Fruit fly (Drosophila melanogaster) whole organism, embryonic: Measurements from ENCODE around the gene Kr-h1.
A peak's percentile ranks its signal among the peaks of the same experiment; 100 is the strongest.

Experiments used
- ATbp ChIP-seq: fragments of 200-800 bp; sonication (Bioruptor generic); optimal IDR thresholded peaks from 2 replicates; lab custom pipeline; 2017; ENCODE audit warnings: missing biosample characterization, mild to moderate bottlenecking, missing genetic modification characterization, missing genetic modification reagents
- B-H2 ChIP-seq: fragments of 200-800 bp; sonication (Bioruptor generic); optimal IDR thresholded peaks from 2 replicates; lab custom pipeline; 2018; ENCODE audit warnings: missing biosample characterization, mild to moderate bottlenecking, missing genetic modification characterization
- CG10274 ChIP-seq: fragments of 200-800 bp; sonication (Bioruptor generic); optimal IDR thresholded peaks from 3 replicates; lab custom pipeline; 2017; ENCODE audit warnings: missing biosample characterization, mild to moderate bottlenecking, missing genetic modification characterization
- CG10366 ChIP-seq: fragments of 200-800 bp; sonication (Bioruptor generic); IDR thresholded peaks from 2 replicates; pipeline ENCODE4 v1.3.6; 2022; ENCODE audit warnings: missing biosample characterization, missing genetic modification characterization
- CG10462 ChIP-seq: fragments of 200-800 bp; sonication (Bioruptor generic); optimal IDR thresholded peaks from 2 replicates; lab custom pipeline; 2016; ENCODE audit warnings: missing biosample characterization, missing genetic modification characterization
- CG11398 ChIP-seq: fragments of 200-800 bp; sonication (Bioruptor generic); optimal IDR thresholded peaks from 2 replicates; lab custom pipeline; 2016; ENCODE audit warnings: missing biosample characterization, missing genetic modification characterization
- CG12299 ChIP-seq: fragments of 200-800 bp; sonication (Bioruptor generic); optimal IDR thresholded peaks from 2 replicates; lab custom pipeline; 2018; ENCODE audit warnings: missing biosample characterization, mild to moderate bottlenecking, missing genetic modification characterization
- CG1233 ChIP-seq: fragments of 200-800 bp; sonication (Bioruptor generic); optimal IDR thresholded peaks from 4 replicates; lab custom pipeline; 2018; ENCODE audit warnings: missing biosample characterization, mild to moderate bottlenecking, missing genetic modification characterization
- CG13624 ChIP-seq: fragments of 200-800 bp; sonication (Bioruptor generic); optimal IDR thresholded peaks from 2 replicates; lab custom pipeline; 2016; ENCODE audit warnings: missing biosample characterization, missing genetic modification characterization
- CG13894 ChIP-seq: fragments of 200-800 bp; sonication (Bioruptor generic); optimal IDR thresholded peaks from 3 replicates; lab custom pipeline; 2018; ENCODE audit warnings: missing biosample characterization, mild to moderate bottlenecking, missing genetic modification characterization, moderate library complexity
- CG14667 ChIP-seq: fragments of 200-800 bp; sonication (Bioruptor generic); IDR thresholded peaks from 2 replicates; pipeline ENCODE4 v1.3.6; 2022; ENCODE audit warnings: missing biosample characterization, missing genetic modification characterization
- CG17361 ChIP-seq: fragments of 200-800 bp; sonication (Bioruptor generic); IDR thresholded peaks from 3 replicates; pipeline ENCODE4 v1.3.6; 2022; ENCODE audit warnings: missing biosample characterization, missing genetic modification characterization
- CG2202 ChIP-seq: fragments of 200-800 bp; sonication (Bioruptor generic); optimal IDR thresholded peaks from 2 replicates; lab custom pipeline; 2018; ENCODE audit warnings: missing biosample characterization, mild to moderate bottlenecking, missing genetic modification characterization
- CG30020 ChIP-seq: fragments of 200-800 bp; optimal IDR thresholded peaks from 2 replicates; lab custom pipeline; 2019; ENCODE audit warnings: missing biosample characterization, mild to moderate bottlenecking, missing genetic modification characterization, moderate library complexity
- CG31365 ChIP-seq: fragments of 200-800 bp; sonication (Bioruptor generic); optimal IDR thresholded peaks from 2 replicates; lab custom pipeline; 2018; ENCODE audit warnings: missing biosample characterization, mild to moderate bottlenecking, missing genetic modification characterization
- CG31388 ChIP-seq: fragments of 200-800 bp; sonication (Bioruptor generic); optimal IDR thresholded peaks from 2 replicates; lab custom pipeline; 2016; ENCODE audit warnings: missing biosample characterization, missing genetic modification characterization
- CG34422 ChIP-seq: fragments of 200-800 bp; sonication (Bioruptor generic); IDR thresholded peaks from 3 replicates; pipeline ENCODE4 v1.3.6; 2022; ENCODE audit warnings: missing biosample characterization, missing genetic modification characterization
- CG42726 ChIP-seq: fragments of 200-800 bp; sonication (Bioruptor generic); IDR thresholded peaks from 2 replicates; pipeline ENCODE4 v1.3.6; 2022; ENCODE audit warnings: missing biosample characterization, missing genetic modification characterization; ENCODE audit not compliant: partially characterized antibody
- CG4328 ChIP-seq: fragments of 200-800 bp; sonication (Bioruptor generic); optimal IDR thresholded peaks from 3 replicates; lab custom pipeline; 2017; ENCODE audit warnings: missing biosample characterization, missing genetic modification reagents, missing genetic modification characterization
- CG4617 ChIP-seq: fragments of 200-800 bp; sonication (Bioruptor generic); optimal IDR thresholded peaks from 3 replicates; lab custom pipeline; 2016; ENCODE audit warnings: missing biosample characterization, missing genetic modification characterization, borderline replicate concordance
- CG6854 ChIP-seq: fragments of 200-800 bp; sonication (Bioruptor generic); optimal IDR thresholded peaks from 3 replicates; lab custom pipeline; 2017; ENCODE audit warnings: missing biosample characterization, mild to moderate bottlenecking, missing genetic modification characterization
- CG7745 ChIP-seq: fragments of 200-800 bp; sonication (Bioruptor generic); optimal IDR thresholded peaks from 2 replicates; lab custom pipeline; 2018; ENCODE audit warnings: missing biosample characterization, mild to moderate bottlenecking, missing genetic modification characterization, moderate library complexity
- CG8290 ChIP-seq, 3 experiments: fragments of 200-800 bp; sonication (Bioruptor generic); optimal IDR thresholded peaks; 2 replicates each; lab custom pipeline; 2016 to 2019; ENCODE audit warnings: missing biosample characterization in 3 of 3, missing genetic modification characterization in 3 of 3, mild to moderate bottlenecking in 2 of 3, moderate library complexity in 1 of 3
- Deaf1 ChIP-seq: fragments of 200-800 bp; optimal IDR thresholded peaks from 3 replicates; lab custom pipeline; 2019; ENCODE audit warnings: missing biosample characterization, mild to moderate bottlenecking, missing genetic modification characterization, moderate library complexity
- ERR ChIP-seq: fragments of 200-800 bp; sonication (Bioruptor generic); optimal IDR thresholded peaks from 2 replicates; lab custom pipeline; 2016; ENCODE audit warnings: missing biosample characterization, missing genetic modification characterization
- H15 ChIP-seq: fragments of 200-800 bp; sonication (Bioruptor generic); IDR thresholded peaks from 3 replicates; pipeline ENCODE4 v1.3.6; 2022; ENCODE audit warnings: missing biosample characterization, missing genetic modification characterization
- HLH4C ChIP-seq: fragments of 200-800 bp; sonication (Bioruptor generic); IDR thresholded peaks from 3 replicates; pipeline ENCODE4 v1.3.6; 2022; ENCODE audit warnings: missing biosample characterization, missing genetic modification characterization; ENCODE audit not compliant: partially characterized antibody
- Hr51 ChIP-seq, 2 experiments: fragments of 200-800 bp; sonication (Bioruptor generic); optimal IDR thresholded peaks; 2 replicates in 1 of 2; 3 replicates in 1 of 2; lab custom pipeline; 2016 to 2018; ENCODE audit warnings: missing biosample characterization in 2 of 2, missing genetic modification characterization in 2 of 2, mild to moderate bottlenecking in 1 of 2, moderate library complexity in 1 of 2
- Myb ChIP-seq: fragments of 200-800 bp; sonication (Bioruptor generic); optimal IDR thresholded peaks from 2 replicates; lab custom pipeline; 2016; ENCODE audit warnings: missing biosample characterization, missing genetic modification characterization
- NC2α ChIP-seq: fragments of 200-800 bp; sonication (Bioruptor generic); optimal IDR thresholded peaks from 2 replicates; lab custom pipeline; 2016; ENCODE audit warnings: missing biosample characterization, missing genetic modification characterization
- NK7.1 ChIP-seq: fragments of 200-800 bp; sonication (Bioruptor generic); optimal IDR thresholded peaks from 3 replicates; lab custom pipeline; 2016; ENCODE audit warnings: missing biosample characterization, missing genetic modification characterization
- Opbp ChIP-seq: fragments of 200-800 bp; sonication (Bioruptor generic); IDR thresholded peaks from 3 replicates; pipeline ENCODE4 v1.3.6; 2022; ENCODE audit warnings: missing biosample characterization, missing genetic modification characterization; ENCODE audit not compliant: partially characterized antibody
- Optix ChIP-seq: fragments of 200-800 bp; sonication (Bioruptor generic); IDR thresholded peaks from 3 replicates; pipeline ENCODE4 v1.3.6; 2022; ENCODE audit warnings: missing biosample characterization, missing genetic modification characterization
- Poxn ChIP-seq: fragments of 200-800 bp; sonication (Bioruptor generic); IDR thresholded peaks from 2 replicates; pipeline ENCODE4 v1.3.6; 2022; ENCODE audit warnings: missing biosample characterization, missing genetic modification characterization
- ase ChIP-seq: fragments of 200-800 bp; sonication (Bioruptor generic); IDR thresholded peaks from 3 replicates; pipeline ENCODE4 v1.3.6; 2022; ENCODE audit warnings: missing biosample characterization, missing genetic modification characterization
- bbx ChIP-seq: fragments of 200-800 bp; sonication (Bioruptor generic); IDR thresholded peaks from 2 replicates; pipeline ENCODE4 v1.3.6; 2022; ENCODE audit warnings: missing biosample characterization, missing genetic modification characterization; ENCODE audit not compliant: partially characterized antibody
- bigmax ChIP-seq: fragments of 200-800 bp; sonication (Bioruptor generic); optimal IDR thresholded peaks from 2 replicates; lab custom pipeline; 2018; ENCODE audit warnings: missing biosample characterization, mild to moderate bottlenecking, missing genetic modification characterization
- crp ChIP-seq, 2 experiments: fragments of 200-800 bp; sonication (Bioruptor generic); optimal IDR thresholded peaks; 2 replicates in 1 of 2; 3 replicates in 1 of 2; lab custom pipeline; 2017; ENCODE audit warnings: missing biosample characterization in 2 of 2, missing genetic modification characterization in 2 of 2, mild to moderate bottlenecking in 1 of 2, moderate library complexity in 1 of 2
- dysf ChIP-seq: fragments of 200-800 bp; sonication (Bioruptor generic); IDR thresholded peaks from 3 replicates; pipeline ENCODE4 v1.3.6; 2022; ENCODE audit warnings: missing biosample characterization, missing genetic modification characterization
- esg ChIP-seq: fragments of 200-800 bp; sonication (Bioruptor generic); conservative IDR thresholded peaks from 2 replicates; pipeline ENCODE4 v1.3.6; 2022; ENCODE audit warnings: missing biosample characterization, missing genetic modification characterization
- exex ChIP-seq: fragments of 200-800 bp; sonication (Bioruptor generic); optimal IDR thresholded peaks from 4 replicates; lab custom pipeline; 2018; ENCODE audit warnings: missing biosample characterization, mild to moderate bottlenecking, missing genetic modification characterization, moderate library complexity
- her ChIP-seq: fragments of 200-800 bp; sonication (Bioruptor generic); optimal IDR thresholded peaks from 2 replicates; lab custom pipeline; 2016; ENCODE audit warnings: missing biosample characterization, missing genetic modification characterization
- inv ChIP-seq: fragments of 200-800 bp; sonication (Bioruptor generic); IDR thresholded peaks from 2 replicates; pipeline ENCODE4 v1.3.6; 2022; ENCODE audit warnings: missing biosample characterization, missing genetic modification characterization; ENCODE audit not compliant: partially characterized antibody
- nau ChIP-seq: fragments of 200-800 bp; sonication (Bioruptor generic); optimal IDR thresholded peaks from 3 replicates; lab custom pipeline; 2017; ENCODE audit warnings: missing biosample characterization, mild to moderate bottlenecking, missing genetic modification characterization, missing genetic modification reagents
- odd ChIP-seq: fragments of 200-800 bp; sonication (Bioruptor generic); optimal IDR thresholded peaks from 2 replicates; lab custom pipeline; 2017; ENCODE audit warnings: missing biosample characterization, mild to moderate bottlenecking, missing genetic modification characterization
- run ChIP-seq: fragments of 200-800 bp; sonication (Bioruptor generic); optimal IDR thresholded peaks from 3 replicates; lab custom pipeline; 2018; ENCODE audit warnings: missing biosample characterization, mild to moderate bottlenecking, missing genetic modification characterization
- sd ChIP-seq: fragments of 200-800 bp; sonication (Bioruptor generic); optimal IDR thresholded peaks from 3 replicates; lab custom pipeline; 2018; ENCODE audit warnings: missing biosample characterization, mild to moderate bottlenecking, missing genetic modification characterization, moderate library complexity
- sens ChIP-seq: fragments of 200-800 bp; sonication (Bioruptor generic); peaks from one replicate; lab custom pipeline; 2016; ENCODE audit warnings: missing biosample characterization, missing genetic modification characterization
- tna ChIP-seq: fragments of 200-800 bp; sonication (Bioruptor generic); IDR thresholded peaks from 2 replicates; pipeline ENCODE4 v1.3.6; 2022; ENCODE audit warnings: missing biosample characterization, missing genetic modification characterization; ENCODE audit not compliant: partially characterized antibody
- tx ChIP-seq: fragments of 200-800 bp; sonication (Bioruptor generic); optimal IDR thresholded peaks from 2 replicates; lab custom pipeline; 2016; ENCODE audit warnings: missing biosample characterization, missing genetic modification characterization

The Kr-h1 gene

dm6 chr2L:6075345-6075744, 7.1 kb upstream of the Kr-h1 start:
- no peak for TF ChIP-seq dysf (GFP tag; lab: Robert Waterston, UW)
- no peak for TF ChIP-seq Poxn
- no peak for TF ChIP-seq CG30020 (tag; lab: Kevin White, UChicago)
- peak; percentile 54; the same call in 1 of the 2 replicates for TF ChIP-seq CG42726 (GFP tag; lab: Robert Waterston, UW)
- no peak for TF ChIP-seq ERR
- no peak for TF ChIP-seq CG12299 (tag; lab: Kevin White, UChicago)
- TF ChIP-seq ATbp = no peak
- no peak for TF ChIP-seq esg
- peak; percentile 95 for TF ChIP-seq CG7745
- no peak for TF ChIP-seq CG6854 (GFP tag; lab: Kevin White, UChicago)
- no peak for TF ChIP-seq CG8290 (GFP tag; optimal IDR thresholded peaks at IDR 0.05; lab: Kevin White, UChicago)
- TF ChIP-seq CG8290 (tag; optimal IDR thresholded peaks at IDR 0.05; lab: Kevin White, UChicago) = no peak
- no peak for TF ChIP-seq tna (GFP tag; lab: Robert Waterston, UW)
- TF ChIP-seq CG13894 = peak; percentile 55
- TF ChIP-seq ase (GFP tag; lab: Robert Waterston, UW) = no peak
- TF ChIP-seq CG34422 (GFP tag; lab: Robert Waterston, UW) = no peak
- no peak for TF ChIP-seq her (GFP tag; lab: Kevin White, UChicago)
- TF ChIP-seq H15 (GFP tag; lab: Robert Waterston, UW) = no peak
- TF ChIP-seq run (tag; lab: Kevin White, UChicago) = no peak
- no peak for TF ChIP-seq Optix (GFP tag; lab: Robert Waterston, UW)
- peak; percentile 43; the same call in 1 of the 3 replicates for TF ChIP-seq Opbp (GFP tag; lab: Robert Waterston, UW)
- no peak for TF ChIP-seq Hr51 (GFP tag; optimal IDR thresholded peaks at IDR 0.05; lab: Kevin White, UChicago)
- no peak for TF ChIP-seq CG2202 (tag; lab: Kevin White, UChicago)
- TF ChIP-seq CG10366 (GFP tag; lab: Robert Waterston, UW) = no peak
- TF ChIP-seq CG11398 (GFP tag; lab: Kevin White, UChicago) = no peak
- TF ChIP-seq tx (GFP tag; lab: Kevin White, UChicago) = no peak
- no peak for TF ChIP-seq CG13624
- TF ChIP-seq Deaf1 (tag; lab: Kevin White, UChicago) = peak; percentile 48
- no peak for TF ChIP-seq Myb (GFP tag; lab: Kevin White, UChicago)
- no peak for TF ChIP-seq crp (GFP tag; optimal IDR thresholded peaks at IDR 0.05; lab: Kevin White, UChicago)
- no peak for TF ChIP-seq CG4617 (GFP tag; lab: Kevin White, UChicago)
- no peak for TF ChIP-seq NK7.1 (GFP tag; lab: Kevin White, UChicago)
- no peak for TF ChIP-seq CG10462 (GFP tag; lab: Kevin White, UChicago)
- no peak for TF ChIP-seq CG31365 (tag; lab: Kevin White, UChicago)
- TF ChIP-seq nau (GFP tag; lab: Kevin White, UChicago) = no peak
- no peak for TF ChIP-seq bigmax
- TF ChIP-seq bbx (GFP tag; lab: Robert Waterston, UW) = 0 out of 2 replicates have a peak, but pooled peaks have one; percentile 29
- TF ChIP-seq sens (GFP tag; lab: Kevin White, UChicago) = no peak
- no peak for TF ChIP-seq odd (GFP tag; lab: Kevin White, UChicago)
- TF ChIP-seq sd = peak; percentile 6
- no peak for TF ChIP-seq CG31388
- no peak for TF ChIP-seq CG17361 (GFP tag; lab: Robert Waterston, UW)
- TF ChIP-seq inv (GFP tag; lab: Robert Waterston, UW) = no peak
- TF ChIP-seq CG10274 (GFP tag; lab: Kevin White, UChicago) = no peak
- TF ChIP-seq HLH4C (GFP tag; lab: Robert Waterston, UW) = no peak
- no peak for TF ChIP-seq exex
- TF ChIP-seq CG1233 = no peak
- no peak for TF ChIP-seq CG4328 (GFP tag; lab: Kevin White, UChicago)
- TF ChIP-seq CG14667 (GFP tag; lab: Robert Waterston, UW) = no peak
- TF ChIP-seq NC2α = no peak
- no peak for TF ChIP-seq B-H2
